Worm (Caenorhabditis elegans) whole organism, L4 larva: Measurements from ENCODE around the gene htp-2.

Source experiments
- ama-1 ChIP-seq: fragments of 150-350 bp; optimal IDR thresholded peaks from 2 replicates; lab custom pipeline; 2014; ENCODE audit warnings: inconsistent platforms, mixed read lengths
- lsy-2 ChIP-seq, 2 experiments: fragments of 150-350 bp in 1 of 2; sonication (generic microtip) in 1 of 2; optimal IDR thresholded peaks; 2 replicates each; lab custom pipeline; 2014 to 2017; ENCODE audit warnings: missing biosample characterization in 2 of 2, missing genetic modification characterization in 2 of 2
- nhr-28 ChIP-seq: fragments of 150-350 bp; optimal IDR thresholded peaks from 2 replicates; lab custom pipeline; 2014; ENCODE audit warnings: missing biosample characterization, missing genetic modification characterization
- pha-4 ChIP-seq, 2 experiments: fragments of 150-350 bp in 1 of 2; fragments of 200-800 bp in 1 of 2; sonication (Bioruptor generic) in 1 of 2; IDR thresholded peaks in 1 of 2; optimal IDR thresholded peaks in 1 of 2; 2 replicates each; pipeline versions ENCODE4 v1.3.6 to Lab custom; 2014 to 2022; ENCODE audit warnings: missing genetic modification characterization in 2 of 2, missing genetic modification reagents in 2 of 2, missing biosample characterization in 1 of 2, missing compliant biosample characterization in 1 of 2
- zip-11 ChIP-seq: fragments of 200-800 bp; sonication (Bioruptor generic); IDR thresholded peaks from 2 replicates; pipeline ENCODE4 v1.3.6; 2022; ENCODE audit warnings: missing genetic modification characterization, missing compliant biosample characterization

ce11 chrIV:6457472-6457871 is 38.1 kb downstream of the htp-2 start, which contains the start of gene lgc-10:
- TF ChIP-seq pha-4 (GFP tag; IDR thresholded peaks at IDR 0.05; lab: Robert Waterston, UW) (no peak), pha-4 (tag; optimal IDR thresholded peaks at IDR 0.05; lab: Kevin White, UChicago) (no peak), ama-1 (no peak), zip-11 (GFP tag; lab: Robert Waterston, UW) (no peak), lsy-2 (tag; optimal IDR thresholded peaks at IDR 0.05; lab: Kevin White, UChicago) (no peak), nhr-28 (tag; lab: Kevin White, UChicago) (no peak)
